Worm (Caenorhabditis elegans): ENCODE measurements around the gene F29A7.3.

ce11 chrII:2773534-2773933 lies 20.4 kb downstream of the F29A7.3 start, which contains the start of gene sdz-9:
- no peak for TF ChIP-seq unc-62 (GFP tag; optimal IDR thresholded peaks at IDR 0.05)
- TF ChIP-seq hlh-1 (tag; optimal IDR thresholded peaks at IDR 0.05): no peak
- no peak for TF ChIP-seq unc-39 (tag; optimal IDR thresholded peaks at IDR 0.05)
- no peak for TF ChIP-seq lsy-2 (tag; optimal IDR thresholded peaks at IDR 0.05)
